Worm (Caenorhabditis elegans) whole organism, midembryonic: ENCODE measurements around the gene acr-16.
A peak's percentile ranks its signal among the peaks of the same experiment; 100 is the strongest.
"Not testable (repeated sequence)": the region's sequence is repeated elsewhere in the genome, so short reads cannot be mapped to it uniquely, and the experiment has no call there.

Experiments
- T22C8.4 ChIP-seq: fragments of 200-800 bp; sonication (Bioruptor generic); IDR thresholded peaks from 2 replicates; pipeline ENCODE4 v1.3.6; 2022; ENCODE audit warnings: missing genetic modification characterization, missing compliant biosample characterization
- cog-1 ChIP-seq: sonication (generic microtip); optimal IDR thresholded peaks from 2 replicates; lab custom pipeline; 2016; ENCODE audit warnings: missing genetic modification characterization, missing compliant biosample characterization
- flt-1 ChIP-seq: fragments of 200-800 bp; sonication (Bioruptor generic); IDR thresholded peaks from 2 replicates; pipeline ENCODE4 v1.3.6; 2022; ENCODE audit warnings: missing genetic modification characterization, missing compliant biosample characterization
- klf-2 ChIP-seq: fragments of 200-800 bp; sonication (Bioruptor generic); conservative IDR thresholded peaks from 2 replicates; pipeline ENCODE4 v1.3.6; 2022; ENCODE audit warnings: missing genetic modification reagents, missing genetic modification characterization, missing compliant biosample characterization
- med-1 ChIP-seq: sonication (generic microtip); optimal IDR thresholded peaks from 2 replicates; lab custom pipeline; 2017; ENCODE audit warnings: missing genetic modification characterization, mild to moderate bottlenecking, missing compliant biosample characterization, antibody characterized with exemption, missing genetic modification reagents; ENCODE audit not compliant: insufficient read depth
- ref-1 ChIP-seq: fragments of 200-800 bp; sonication (Bioruptor generic); conservative IDR thresholded peaks from 2 replicates; pipeline ENCODE4 v1.3.6; 2022; ENCODE audit warnings: missing genetic modification reagents, missing genetic modification characterization, missing compliant biosample characterization
- tab-1 ChIP-seq: fragments of 200-800 bp; sonication (Bioruptor generic); IDR thresholded peaks from 2 replicates; pipeline ENCODE4 v1.3.6; 2022; ENCODE audit warnings: missing genetic modification characterization, missing compliant biosample characterization
- ztf-23 ChIP-seq: fragments of 200-800 bp; sonication (Bioruptor generic); IDR thresholded peaks from 2 replicates; pipeline ENCODE4 v1.3.6; 2022; ENCODE audit warnings: missing genetic modification reagents, missing genetic modification characterization, missing compliant biosample characterization
- ztf-29 ChIP-seq: fragments of 200-800 bp; sonication (Bioruptor generic); IDR thresholded peaks from 2 replicates; pipeline ENCODE4 v1.3.6; 2022; ENCODE audit warnings: missing genetic modification reagents, missing genetic modification characterization, missing compliant biosample characterization

The acr-16 gene

DNA sequence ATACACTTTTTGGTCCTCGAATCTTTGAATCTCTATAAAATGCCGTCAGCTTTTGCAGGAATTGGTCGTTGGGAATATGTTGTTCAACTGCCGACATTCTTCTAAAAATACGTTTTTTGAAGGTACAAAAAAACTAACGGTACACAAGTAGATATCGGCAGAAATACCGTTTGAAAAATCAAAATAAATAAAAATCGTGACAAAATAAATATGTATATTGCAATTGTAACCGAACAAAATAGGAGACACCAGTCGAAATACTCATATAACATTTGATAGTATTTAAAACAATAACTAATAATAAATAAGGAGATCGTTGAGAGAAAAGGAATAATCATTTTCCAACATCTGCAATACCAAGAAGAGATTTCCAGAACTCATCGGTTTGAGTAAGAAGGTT lies 4.1 kb downstream of the acr-16 start, which contains the start of gene F25G6.8:
F25G6.8 (minus strand) TSS at position 101 of the 400 bp plus-strand sequence.
- TF ChIP-seq flt-1 (GFP tag; lab: Robert Waterston, UW): no peak
- no peak for TF ChIP-seq ztf-23 (GFP tag; lab: Robert Waterston, UW)
- no peak for TF ChIP-seq T22C8.4 (GFP tag; lab: Robert Waterston, UW)
- no peak for TF ChIP-seq cog-1 (tag; lab: Kevin White, UChicago)
- TF ChIP-seq med-1: no peak
- no peak for TF ChIP-seq tab-1
- no peak for TF ChIP-seq klf-2 (GFP tag; lab: Robert Waterston, UW)
- TF ChIP-seq ztf-29 (GFP tag; lab: Robert Waterston, UW): no peak
- TF ChIP-seq ref-1 (GFP tag; lab: Robert Waterston, UW): no peak

DNA sequence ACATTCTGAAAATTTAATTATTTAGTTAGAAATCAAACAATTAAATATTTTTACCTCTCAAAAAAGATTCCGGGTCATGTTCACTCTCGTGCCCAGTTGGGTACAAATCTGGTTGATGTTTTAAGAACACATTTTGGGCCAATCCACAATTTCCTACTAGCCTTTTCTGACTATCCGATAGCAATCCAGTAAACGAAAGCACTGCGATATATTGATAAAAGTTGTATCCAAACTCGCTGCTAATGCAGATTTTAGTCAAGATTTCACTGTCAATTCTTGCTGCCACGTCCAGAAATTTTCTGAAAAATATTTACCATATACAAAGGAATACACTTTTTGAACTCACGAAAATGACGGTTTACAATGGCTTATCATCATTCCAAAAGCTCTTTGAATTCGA lies 8.2 kb downstream of the acr-16 start:
- TF ChIP-seq T22C8.4 (GFP tag; lab: Robert Waterston, UW) (no peak), flt-1 (GFP tag; lab: Robert Waterston, UW) (no peak), ztf-23 (GFP tag; lab: Robert Waterston, UW) (no peak), klf-2 (GFP tag; lab: Robert Waterston, UW) (no peak), cog-1 (tag; lab: Kevin White, UChicago) (no peak), tab-1 (no peak), ref-1 (GFP tag; lab: Robert Waterston, UW) (no peak)

DNA sequence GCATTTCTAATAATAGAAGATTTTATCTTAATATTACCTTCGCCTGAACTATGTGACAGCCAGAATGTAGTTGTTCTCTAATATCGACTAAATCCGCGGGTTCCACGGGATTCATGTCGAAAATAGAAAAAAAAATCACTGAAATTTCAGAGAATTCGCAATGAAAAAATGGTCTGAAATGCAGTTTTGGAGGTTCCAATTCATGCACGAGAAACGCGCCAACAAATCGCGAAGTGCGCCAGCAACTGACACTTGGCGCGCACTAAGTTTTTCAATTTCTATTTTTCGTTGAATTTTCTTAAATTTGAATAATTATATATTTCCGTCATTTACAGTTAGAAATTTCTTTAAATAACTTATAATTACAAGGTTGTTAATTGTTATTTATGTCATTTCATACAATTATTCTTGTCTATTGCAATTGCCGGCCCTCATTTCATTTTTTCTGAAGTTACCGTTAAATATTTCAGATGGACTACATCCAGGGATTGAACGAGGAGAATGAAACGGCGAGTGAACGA lies 8.9 kb downstream of the acr-16 start, which contains the start of the genes F25G6.9 and symk-1:
F25G6.9 (minus strand) TSS at position 160 of the 521 bp plus-strand sequence.
symk-1 (plus strand) TSS at position 471 of the 521 bp plus-strand sequence.
- TF ChIP-seq klf-2 (GFP tag; lab: Robert Waterston, UW) (no peak), ztf-23 (GFP tag; lab: Robert Waterston, UW) (no peak), ztf-29 (GFP tag; lab: Robert Waterston, UW) (no peak), T22C8.4 (GFP tag; lab: Robert Waterston, UW) (no peak)

DNA sequence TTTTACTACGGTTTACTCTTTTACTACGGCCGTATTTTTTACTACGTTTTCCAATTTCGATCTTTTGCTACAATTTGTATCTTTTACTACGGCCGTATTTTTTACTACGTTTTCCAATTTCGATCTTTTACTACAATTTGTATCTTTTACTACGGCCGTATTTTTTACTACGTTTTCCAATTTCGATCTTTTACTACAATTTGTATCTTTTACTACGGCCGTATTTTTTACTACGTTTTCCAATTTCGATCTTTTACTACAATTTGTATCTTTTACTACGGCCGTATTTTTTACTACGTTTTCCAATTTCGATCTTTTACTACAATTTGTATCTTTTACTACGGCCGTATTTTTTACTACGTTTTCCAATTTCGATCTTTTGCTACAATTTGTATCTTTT lies 13.7 kb downstream of the acr-16 start, which contains the start of gene F25G6.1:
F25G6.1 (plus strand) TSS at position 301 of the 400 bp plus-strand sequence.
- TF ChIP-seq klf-2 (GFP tag; lab: Robert Waterston, UW); tab-1; cog-1 (tag; lab: Kevin White, UChicago): not testable (repeated sequence)

DNA sequence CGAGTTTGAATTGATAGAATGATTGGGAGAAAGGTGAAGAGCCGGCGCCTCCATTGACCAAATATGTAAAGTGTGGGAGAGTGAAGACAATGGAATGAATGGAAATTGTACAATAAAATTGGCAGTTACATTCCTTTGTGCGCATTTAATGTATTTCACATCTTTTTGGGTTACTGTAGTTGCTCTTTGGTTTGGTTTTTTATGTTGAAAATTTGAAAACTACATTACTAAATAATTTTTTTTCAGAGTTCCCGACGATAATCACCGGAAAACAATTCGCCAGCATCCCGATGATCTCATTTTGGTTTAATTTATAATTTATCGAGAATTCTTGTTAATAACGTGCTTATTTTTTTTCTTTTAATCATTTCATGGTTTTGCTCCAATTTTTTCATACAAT lies 19.9 kb downstream of the acr-16 start, which contains the start of gene C10B5.1:
C10B5.1 (plus strand) TSS at position 301 of the 400 bp plus-strand sequence.
- TF ChIP-seq cog-1 (tag; lab: Kevin White, UChicago) (no peak), T22C8.4 (GFP tag; lab: Robert Waterston, UW) (no peak), ref-1 (GFP tag; lab: Robert Waterston, UW) (no peak), tab-1 (no peak), klf-2 (GFP tag; lab: Robert Waterston, UW) (no peak), ztf-29 (GFP tag; lab: Robert Waterston, UW) (no peak)

DNA sequence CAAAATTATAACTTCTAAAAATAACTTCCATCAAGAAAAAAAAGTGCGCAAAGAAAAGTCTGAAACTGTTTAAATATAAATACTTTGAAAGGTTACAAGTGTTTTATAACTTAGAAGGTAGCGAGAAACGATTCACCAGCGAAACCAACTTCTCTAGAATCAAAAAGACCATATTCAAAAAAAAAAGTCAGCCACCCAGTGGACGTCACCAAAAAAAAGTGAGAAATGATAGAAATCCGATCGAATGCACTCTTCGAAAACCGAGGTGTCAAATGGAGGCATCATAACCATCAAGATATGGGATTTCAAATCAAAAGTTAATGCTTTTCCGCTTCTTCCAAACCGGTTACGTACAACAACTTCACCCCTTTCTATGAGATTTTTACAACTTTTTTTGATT lies 25.5 kb downstream of the acr-16 start:
- TF ChIP-seq tab-1 (no peak), flt-1 (GFP tag; lab: Robert Waterston, UW) (no peak), ztf-23 (GFP tag; lab: Robert Waterston, UW) (no peak), T22C8.4 (GFP tag; lab: Robert Waterston, UW) (no peak), med-1 (no peak), klf-2 (GFP tag; lab: Robert Waterston, UW) (no peak), cog-1 (tag; lab: Kevin White, UChicago) (no peak), ref-1 (GFP tag; lab: Robert Waterston, UW) (no peak), ztf-29 (GFP tag; lab: Robert Waterston, UW) (no peak)

DNA sequence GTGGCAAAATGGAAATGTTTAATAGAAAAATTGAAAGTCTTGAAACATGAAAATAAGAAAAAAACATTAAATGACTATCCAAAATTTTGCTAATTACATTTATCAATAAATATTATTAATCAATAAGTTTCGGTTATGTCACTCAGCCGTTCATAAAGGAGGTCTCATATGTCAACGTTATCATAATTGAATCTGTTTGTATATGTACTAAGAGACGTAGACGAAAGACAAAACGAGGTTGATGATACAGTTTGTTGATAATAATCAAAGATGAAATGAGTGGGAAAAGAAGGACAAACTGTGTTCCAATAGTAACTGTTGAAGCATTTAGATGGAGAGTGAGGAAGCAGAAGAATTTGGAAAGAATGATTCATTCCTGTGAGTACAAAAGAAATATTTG lies 25.9 kb downstream of the acr-16 start:
- TF ChIP-seq med-1: no peak
- TF ChIP-seq tab-1: no peak
- no peak for TF ChIP-seq ref-1 (GFP tag; lab: Robert Waterston, UW)
- TF ChIP-seq ztf-23 (GFP tag; lab: Robert Waterston, UW): no peak
- TF ChIP-seq flt-1 (GFP tag; lab: Robert Waterston, UW): no peak
- no peak for TF ChIP-seq T22C8.4 (GFP tag; lab: Robert Waterston, UW)
- TF ChIP-seq klf-2 (GFP tag; lab: Robert Waterston, UW): no peak
- no peak for TF ChIP-seq cog-1 (tag; lab: Kevin White, UChicago)
- TF ChIP-seq ztf-29 (GFP tag; lab: Robert Waterston, UW): no peak

DNA sequence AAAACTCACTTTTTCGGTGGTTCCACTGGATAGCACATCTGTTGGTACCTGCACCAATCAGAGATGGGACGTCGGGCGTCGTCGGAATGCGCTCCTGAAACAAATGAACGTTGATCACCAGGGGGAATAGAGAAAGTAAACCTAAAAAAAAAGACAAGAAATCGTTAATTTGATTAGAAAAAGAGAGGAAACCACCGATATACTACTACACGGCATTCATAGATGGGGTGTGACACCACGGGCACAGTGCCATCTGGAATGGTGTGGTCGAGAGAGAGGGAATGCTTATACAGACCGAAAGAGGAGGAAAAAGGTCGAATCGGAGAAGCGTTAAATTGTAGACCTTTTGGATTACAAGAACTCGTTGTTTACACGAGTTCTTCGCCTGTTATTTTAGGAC lies 27.1 kb downstream of the acr-16 start, which contains the start of gene C10B5.3:
C10B5.3 (minus strand) TSS at position 101 of the 400 bp plus-strand sequence.
- TF ChIP-seq ztf-23 (GFP tag; lab: Robert Waterston, UW) (0 out of 2 replicates have a peak, but pooled peaks have one; percentile 15), cog-1 (tag; lab: Kevin White, UChicago) (no peak), flt-1 (GFP tag; lab: Robert Waterston, UW) (no peak), T22C8.4 (GFP tag; lab: Robert Waterston, UW) (no peak), med-1 (no peak), ztf-29 (GFP tag; lab: Robert Waterston, UW) (no peak), tab-1 (no peak)

DNA sequence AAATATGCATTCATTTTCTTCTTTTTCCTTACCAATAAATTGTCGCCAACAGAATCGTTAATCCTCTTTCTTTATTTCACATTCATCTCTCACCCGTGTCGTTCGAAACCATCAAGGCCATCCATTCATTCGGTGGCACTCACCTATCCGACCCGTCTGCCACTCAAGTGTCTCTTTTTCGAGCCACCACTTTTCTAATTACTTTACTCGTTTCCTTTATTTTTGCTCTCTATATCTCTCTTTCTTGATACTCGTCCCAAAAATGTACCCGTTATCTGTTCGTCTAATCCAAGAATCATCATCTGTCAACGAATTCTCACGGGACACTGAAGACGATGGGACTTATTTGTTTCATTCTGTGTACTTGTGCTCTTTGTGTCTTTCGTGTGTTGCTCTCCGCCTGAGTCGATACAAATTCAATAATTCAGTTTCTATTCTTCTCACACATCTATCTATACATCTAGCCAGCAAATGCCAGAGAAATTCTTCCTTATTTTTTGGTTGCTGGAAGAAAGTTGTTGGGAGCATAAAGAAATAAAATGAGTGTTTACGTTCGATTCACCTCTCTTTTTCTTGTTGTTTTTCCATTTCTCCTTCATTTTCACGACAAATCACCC lies 31.8 kb downstream of the acr-16 start:
- TF ChIP-seq ztf-29 (GFP tag; lab: Robert Waterston, UW) (no peak), tab-1 (no peak)
